Worm (Caenorhabditis elegans) whole organism, L1 larva: ENCODE measurements around the gene F42G10.1.

Source experiments
- ama-1 ChIP-seq: fragments of 150-350 bp; optimal IDR thresholded peaks from 2 replicates; lab custom pipeline; 2014
- dsc-1 ChIP-seq: sonication (generic microtip); optimal IDR thresholded peaks from 2 replicates; lab custom pipeline; 2016; ENCODE audit warnings: mild to moderate bottlenecking, missing genetic modification characterization, missing compliant biosample characterization
- elt-3 ChIP-seq, 6 experiments: fragments of 150-350 bp in 1 of 6; sonication (generic microtip); optimal IDR thresholded peaks; 2 replicates each; lab custom pipeline; 2017 to 2018; ENCODE audit warnings: missing biosample characterization in 6 of 6, missing genetic modification characterization in 6 of 6, inconsistent platforms in 1 of 6
- lsy-2 ChIP-seq, 2 experiments: fragments of 150-350 bp; optimal IDR thresholded peaks; 2 replicates each; lab custom pipeline; 2014; ENCODE audit warnings: missing biosample characterization in 2 of 2, missing genetic modification characterization in 2 of 2
- mef-2 ChIP-seq: fragments of 150-350 bp; optimal IDR thresholded peaks from 2 replicates; lab custom pipeline; 2014; ENCODE audit warnings: missing biosample characterization, missing genetic modification characterization
- pqm-1 ChIP-seq: sonication (generic microtip); optimal IDR thresholded peaks from 3 replicates; lab custom pipeline; 2017; ENCODE audit warnings: missing biosample characterization, missing genetic modification characterization
- rnt-1 ChIP-seq: sonication (generic microtip); optimal IDR thresholded peaks from 2 replicates; lab custom pipeline; 2016; ENCODE audit warnings: mild to moderate bottlenecking, missing genetic modification characterization, moderate library complexity, missing compliant biosample characterization
- sptf-1 ChIP-seq: fragments of 150-350 bp; optimal IDR thresholded peaks from 2 replicates; lab custom pipeline; 2014; ENCODE audit warnings: missing biosample characterization, missing genetic modification characterization
- tbx-2 ChIP-seq: sonication (generic microtip); optimal IDR thresholded peaks from 2 replicates; lab custom pipeline; 2016; ENCODE audit warnings: missing genetic modification characterization, missing compliant biosample characterization
- zag-1 ChIP-seq: fragments of 150-350 bp; optimal IDR thresholded peaks from 2 replicates; lab custom pipeline; 2014; ENCODE audit warnings: missing biosample characterization, missing genetic modification characterization
- ztf-4 ChIP-seq: fragments of 150-350 bp; optimal IDR thresholded peaks from 2 replicates; lab custom pipeline; 2014; ENCODE audit warnings: missing biosample characterization, missing genetic modification characterization

- TF ChIP-seq dsc-1 (tag; lab: Kevin White, UChicago) (no peak), lsy-2 (tag; optimal IDR thresholded peaks at IDR 0.05; lab: Kevin White, UChicago) (no peak), ama-1 (lab: Kevin White, UChicago) (no peak), pqm-1 (tag; lab: Kevin White, UChicago) (no peak), ztf-4 (tag; lab: Kevin White, UChicago) (no peak), rnt-1 (tag; lab: Kevin White, UChicago) (no peak), elt-3 (tag; optimal IDR thresholded peaks at IDR 0.05; lab: Kevin White, UChicago) (no peak), mef-2 (tag; lab: Kevin White, UChicago) (no peak), zag-1 (tag; lab: Kevin White, UChicago) (no peak), tbx-2 (tag; lab: Kevin White, UChicago) (no peak), sptf-1 (tag; lab: Kevin White, UChicago) (no peak)
These were observed 40.7 kb downstream of the F42G10.1 start for ce11 chrX:9981259-9981658.
